Fruit fly (Drosophila melanogaster) ovary, adult (tissue): Measurements from ENCODE around the gene CG14435.
A peak's percentile ranks its signal among the peaks of the same experiment; 100 is the strongest.

Experiments
- CG17801 ChIP-seq: fragments of 200-800 bp; optimal IDR thresholded peaks from 2 replicates; lab custom pipeline; 2019; ENCODE audit warnings: missing biosample characterization, mild to moderate bottlenecking, missing genetic modification characterization, moderate library complexity; ENCODE audit not compliant: partially characterized antibody

Gene CG14435

dm6 chrX:6822904-6823303 lies 20.8 kb downstream of the CG14435 start, which contains the start of gene Atx-1:
Atx-1 (plus strand) TSS chrX:6823204.
- TF ChIP-seq CG17801, result no peak

- peak; percentile 3 for TF ChIP-seq CG17801
Measured at dm6 chrX:6820703-6821102, 23.0 kb downstream of the CG14435 start, which contains the start of the genes Nf-YC and xit. Nf-YC (minus strand) TSS chrX:6820919. xit (plus strand) TSS chrX:6821016.

dm6 chrX:6813678-6814077 lies 30.0 kb downstream of the CG14435 start, which contains the start of gene iav:
iav (plus strand) TSS chrX:6813978.
- no peak for TF ChIP-seq CG17801

- TF ChIP-seq CG17801, result no peak
Measured at dm6 chrX:6805404-6805803, 38.3 kb downstream of the CG14435 start.

DNA sequence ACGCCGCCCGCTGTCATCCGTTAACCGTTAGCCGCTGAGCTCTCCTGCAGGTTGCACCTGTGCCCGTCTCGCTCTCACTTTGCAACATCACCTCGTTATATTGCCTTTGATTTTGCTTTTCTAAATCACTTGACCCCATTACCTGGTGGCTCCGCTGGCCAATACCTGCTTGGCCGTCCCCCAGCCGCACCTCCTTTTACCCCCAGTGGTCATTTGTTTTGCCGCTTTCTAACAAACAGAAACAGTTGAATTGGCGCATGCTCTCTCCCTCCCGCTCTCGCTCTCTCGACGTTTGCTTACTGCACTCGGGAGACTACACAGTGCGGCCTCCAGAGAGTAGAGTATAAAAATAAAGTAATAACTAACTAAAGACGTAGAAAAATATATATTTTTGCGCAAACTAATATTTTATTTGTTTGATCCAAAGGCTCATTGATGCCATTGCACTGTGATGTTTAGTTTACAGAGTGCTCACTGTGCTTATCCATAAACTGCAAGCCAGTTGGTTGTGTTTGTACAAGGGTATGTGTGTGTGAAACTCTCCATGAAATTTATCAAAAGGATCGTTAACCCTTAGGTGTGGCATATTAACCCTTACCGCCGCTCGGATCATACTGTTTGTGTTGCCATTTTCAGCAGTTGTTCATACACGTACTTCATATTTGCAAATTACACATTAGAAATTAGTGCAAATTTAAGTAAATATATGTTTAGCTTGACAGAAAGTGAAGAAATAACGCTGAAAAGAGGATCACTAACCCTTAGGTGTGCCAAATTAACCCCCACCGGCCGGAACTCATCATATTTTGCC lies 39.0 kb downstream of the CG14435 start:
- TF ChIP-seq CG17801, result peak; percentile 80

DNA sequence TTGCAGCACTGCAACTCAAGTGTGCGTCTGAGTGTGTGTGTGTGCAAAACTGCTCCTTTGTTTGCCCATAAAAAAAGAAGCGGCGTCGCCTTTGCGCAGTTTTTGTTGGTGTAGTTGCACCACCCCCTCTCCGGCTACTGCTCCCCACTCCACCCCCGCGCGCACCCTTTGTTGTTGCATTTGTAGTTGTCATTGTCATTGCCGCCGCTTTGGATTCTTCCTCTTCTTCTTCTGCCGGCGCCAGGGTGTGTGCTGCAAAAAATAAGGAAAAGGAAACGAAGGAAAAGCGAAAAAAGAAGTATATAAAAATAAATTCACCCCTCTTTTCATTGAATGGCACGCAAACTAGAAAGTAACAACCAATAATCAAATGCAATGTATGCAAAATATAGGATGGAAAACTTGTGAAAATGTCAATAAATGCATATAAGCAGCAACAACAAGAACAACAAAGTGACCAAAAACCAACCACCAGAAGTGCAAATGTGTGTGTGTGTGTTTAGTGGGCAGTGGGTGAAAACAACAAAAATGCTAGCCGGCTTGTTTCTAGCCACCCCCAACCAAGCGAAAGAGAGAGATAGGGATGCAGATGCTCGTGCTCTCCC lies 39.7 kb downstream of the CG14435 start:
- no peak for TF ChIP-seq CG17801

dm6 chrX:6803312-6803794 lies 40.4 kb downstream of the CG14435 start, which contains the start of the genes C3G and pod1:
C3G (minus strand) TSS chrX:6803593.
pod1 (plus strand) TSS chrX:6803684.
- peak; percentile 59 for TF ChIP-seq CG17801

dm6 chrX:6802376-6803080 lies 41.2 kb downstream of the CG14435 start:
- TF ChIP-seq CG17801, result no peak

DNA sequence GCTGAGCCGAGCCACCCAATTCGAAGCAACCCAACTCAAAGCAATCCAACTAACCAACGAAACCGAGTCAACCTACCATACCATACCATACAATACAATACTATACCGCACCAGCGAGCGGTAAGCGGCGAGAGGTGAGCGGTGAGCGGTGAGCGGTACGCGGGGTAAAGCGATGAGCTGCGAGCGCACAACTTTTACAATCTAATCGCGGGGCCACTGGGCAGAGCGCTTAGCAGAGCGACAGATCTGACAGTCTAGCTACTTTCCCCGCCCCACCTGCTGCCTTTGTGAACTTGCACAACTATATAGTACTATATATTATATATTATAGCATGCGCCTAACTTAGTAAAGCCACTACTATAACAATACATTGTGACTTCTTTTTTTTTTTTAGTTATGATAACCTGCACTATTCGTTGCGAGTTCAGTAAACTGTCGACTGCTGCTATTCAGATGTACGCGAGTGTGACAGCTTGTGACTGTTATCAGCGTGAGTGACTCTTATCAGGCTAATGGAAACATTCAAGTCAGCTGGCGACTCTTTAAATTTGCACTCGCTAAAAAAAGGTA lies 42.9 kb downstream of the CG14435 start:
- peak; percentile 39 for TF ChIP-seq CG17801

DNA sequence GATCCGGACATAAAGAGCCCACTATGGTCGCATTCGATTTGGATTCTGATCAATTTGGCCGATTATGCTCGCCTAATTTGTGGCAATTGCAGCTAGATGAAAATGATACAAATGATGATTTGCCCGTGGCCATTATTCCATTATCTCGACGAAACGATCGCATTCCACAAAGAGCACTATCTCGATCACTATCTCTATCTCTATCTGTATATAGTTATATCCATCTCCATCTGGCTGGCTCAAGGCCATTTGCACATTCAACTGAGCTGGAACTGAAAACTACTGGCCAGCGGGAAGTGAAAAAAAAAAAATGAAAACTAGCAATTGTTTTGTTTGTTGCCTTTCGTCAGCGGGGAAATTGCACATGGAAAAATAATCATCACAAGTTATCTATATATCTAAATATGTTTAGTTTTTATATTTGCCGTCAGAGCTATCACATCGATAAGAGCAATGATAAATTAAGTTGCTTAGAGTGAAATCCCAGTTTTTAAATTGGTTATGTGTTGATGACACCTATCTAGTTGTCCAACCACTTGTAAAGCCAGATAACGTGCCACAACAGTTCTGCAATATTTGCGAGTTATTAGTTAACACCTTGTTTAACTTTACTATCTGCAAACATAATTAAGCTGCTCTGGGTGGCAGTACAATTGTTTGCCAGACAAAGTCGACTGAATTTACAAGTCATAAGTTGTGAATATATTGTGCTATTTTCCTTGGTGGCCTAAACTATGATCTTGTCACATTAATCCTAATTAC lies 44.3 kb downstream of the CG14435 start:
- TF ChIP-seq CG17801, result peak; percentile 36

- no peak for TF ChIP-seq CG17801
Measured at dm6 chrX:6796972-6797371, 46.7 kb downstream of the CG14435 start.

DNA sequence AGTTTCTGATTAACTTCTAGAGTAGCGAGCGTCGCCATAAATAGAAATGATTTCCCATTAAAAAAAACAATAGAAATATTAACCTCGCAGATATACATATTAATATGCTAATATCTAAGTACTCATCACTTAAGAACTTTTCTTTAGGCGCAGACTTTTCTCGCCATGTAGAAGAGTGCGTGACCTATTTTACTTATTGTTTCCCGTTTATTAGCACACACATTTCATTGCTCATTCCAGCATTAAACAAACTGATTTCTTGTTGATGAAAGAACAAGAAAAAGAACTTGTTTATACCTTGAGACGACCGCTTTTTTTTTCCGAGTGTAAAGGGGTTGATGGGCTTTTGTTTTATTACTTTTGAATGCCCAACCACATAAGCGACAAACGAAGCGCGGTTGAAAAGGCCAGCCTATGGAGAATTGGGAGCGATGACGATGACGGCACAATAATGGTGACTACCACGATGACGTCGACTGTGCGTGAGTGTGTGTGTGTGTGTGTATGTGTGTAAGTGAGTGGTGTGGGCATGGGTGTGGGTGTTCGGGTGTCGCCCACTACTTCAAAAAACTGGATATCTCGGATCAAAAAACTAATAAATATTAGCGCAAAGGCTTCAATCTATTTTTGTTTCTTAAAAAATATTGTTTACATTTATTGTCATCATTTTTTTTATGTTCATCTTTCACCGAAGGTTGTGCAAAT lies 47.6 kb downstream of the CG14435 start:
- TF ChIP-seq CG17801, result no peak

DNA sequence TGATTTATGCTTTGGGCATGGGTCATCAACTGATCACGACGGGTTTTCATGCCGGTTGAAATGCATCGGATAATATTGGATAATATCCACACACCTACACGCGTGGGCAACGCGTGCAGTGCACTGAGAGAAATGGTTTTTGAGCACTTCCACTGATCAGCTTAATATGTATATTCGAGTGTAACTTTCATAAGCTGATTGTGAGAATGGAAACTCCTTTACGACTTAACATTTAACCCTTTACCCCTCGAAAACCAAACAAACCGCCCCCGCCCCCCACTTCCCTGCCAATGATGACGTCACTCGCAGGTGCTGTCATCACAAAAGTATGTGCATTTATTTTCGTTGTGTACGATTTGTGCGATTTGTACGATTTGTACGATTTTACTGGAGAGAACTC lies 48.9 kb downstream of the CG14435 start:
- no peak for TF ChIP-seq CG17801

- peak; percentile 65 for TF ChIP-seq CG17801
Measured at dm6 chrX:6794190-6794589, 49.5 kb downstream of the CG14435 start.

DNA sequence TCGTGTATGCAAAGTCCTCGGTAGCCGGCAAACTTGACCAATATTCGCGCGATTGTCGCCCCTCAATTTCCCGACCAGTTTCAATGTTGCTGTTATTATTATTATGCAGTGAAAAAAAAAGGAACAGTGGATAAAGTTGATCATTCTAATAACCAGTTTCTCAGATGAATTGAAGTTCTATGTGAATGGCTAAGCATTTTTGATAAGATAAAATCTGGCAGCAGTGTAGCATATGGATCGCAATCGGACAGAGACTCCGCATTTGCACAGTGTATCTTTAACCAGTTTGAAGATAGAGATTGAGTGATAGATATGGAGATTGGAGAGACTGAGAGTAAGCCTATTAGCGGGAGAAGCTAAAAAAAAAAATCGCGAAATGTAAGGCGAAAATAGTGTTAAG lies 50.3 kb downstream of the CG14435 start:
- TF ChIP-seq CG17801, result no peak
